Fruit fly (Drosophila melanogaster) whole organism, prepupa: ENCODE measurements around the gene CG7600.

Experiments used
- CG11902 ChIP-seq: fragments of 200-800 bp; sonication (Bioruptor generic); optimal IDR thresholded peaks from 3 replicates; lab custom pipeline; 2016; ENCODE audit warnings: missing biosample characterization, missing genetic modification characterization
- CG6792 ChIP-seq: fragments of 200-800 bp; sonication (Bioruptor generic); optimal IDR thresholded peaks from 3 replicates; lab custom pipeline; 2016; ENCODE audit warnings: missing biosample characterization, missing genetic modification characterization
- CG8319 ChIP-seq: fragments of 200-800 bp; sonication (Bioruptor generic); optimal IDR thresholded peaks from 3 replicates; lab custom pipeline; 2016; ENCODE audit warnings: missing biosample characterization, missing genetic modification characterization
- CG8632 ChIP-seq: fragments of 200-800 bp; sonication (Bioruptor generic); optimal IDR thresholded peaks from 3 replicates; lab custom pipeline; 2016; ENCODE audit warnings: missing biosample characterization, missing genetic modification characterization
- Eip93F ChIP-seq: fragments of 200-800 bp; sonication (Bioruptor generic); optimal IDR thresholded peaks from 2 replicates; lab custom pipeline; 2016; ENCODE audit warnings: missing biosample characterization, mild to moderate bottlenecking, missing genetic modification characterization
- Hr4 ChIP-seq: fragments of 200-800 bp; sonication (Bioruptor generic); optimal IDR thresholded peaks from 3 replicates; lab custom pipeline; 2016; ENCODE audit warnings: missing biosample characterization, missing genetic modification characterization
- svp ChIP-seq: fragments of 200-800 bp; sonication (Bioruptor generic); peaks from one replicate; lab custom pipeline; 2016; ENCODE audit warnings: missing biosample characterization, missing genetic modification characterization

DNA sequence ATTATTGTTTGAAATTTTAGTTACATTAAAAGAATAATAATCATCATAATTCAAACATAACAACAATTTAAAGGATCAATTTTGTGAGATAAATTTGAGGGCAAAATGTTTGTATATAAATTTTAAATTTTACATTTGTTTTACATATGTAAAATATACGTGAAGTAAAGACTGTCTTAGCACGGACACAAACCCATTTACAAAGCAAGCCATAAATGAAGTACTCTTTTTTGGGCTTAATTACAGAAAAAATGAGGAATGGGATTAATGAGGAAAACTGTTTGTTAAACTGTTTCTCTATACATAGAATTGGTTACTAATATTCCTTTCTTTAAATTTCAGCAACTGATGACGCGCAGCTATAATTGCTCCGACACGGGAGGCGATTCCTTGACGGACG lies 14.1 kb downstream of the CG7600 start:
- no peak for TF ChIP-seq CG11902
- no peak for TF ChIP-seq Hr4 (GFP tag; lab: Kevin White, UChicago)
- no peak for TF ChIP-seq CG8319 (GFP tag; lab: Kevin White, UChicago)
- no peak for TF ChIP-seq svp
- TF ChIP-seq Eip93F (GFP tag; lab: Kevin White, UChicago), result no peak
- no peak for TF ChIP-seq CG8632 (GFP tag; lab: Kevin White, UChicago)
- no peak for TF ChIP-seq CG6792
